Fruit fly (Drosophila melanogaster): ENCODE results near the gene CG32432.

The CG32432 gene

dm6 chr3L:20915111-20915510, 30.1 kb upstream of the CG32432 start:
- TF ChIP-seq ttk (optimal IDR thresholded peaks at IDR 0.05): no peak
- no peak for TF ChIP-seq Sin3A (optimal IDR thresholded peaks at IDR 0.05)
- TF ChIP-seq insv (optimal IDR thresholded peaks at IDR 0.05): no peak
- TF ChIP-seq Myc (optimal IDR thresholded peaks at IDR 0.05): no peak
- TF ChIP-seq h (optimal IDR thresholded peaks at IDR 0.05): no peak
- TF ChIP-seq psq (optimal IDR thresholded peaks at IDR 0.05): no peak

dm6 chr3L:20914375-20914774, 29.4 kb upstream of the CG32432 start:
- TF ChIP-seq insv (optimal IDR thresholded peaks at IDR 0.05) (no peak), h (optimal IDR thresholded peaks at IDR 0.05) (no peak), Myc (optimal IDR thresholded peaks at IDR 0.05) (no peak), ttk (optimal IDR thresholded peaks at IDR 0.05) (no peak), psq (optimal IDR thresholded peaks at IDR 0.05) (no peak)

- TF ChIP-seq h (optimal IDR thresholded peaks at IDR 0.05): no peak
- TF ChIP-seq psq (optimal IDR thresholded peaks at IDR 0.05): no peak
- no peak for TF ChIP-seq insv (optimal IDR thresholded peaks at IDR 0.05)
- no peak for TF ChIP-seq Sin3A (optimal IDR thresholded peaks at IDR 0.05)
- TF ChIP-seq ttk (optimal IDR thresholded peaks at IDR 0.05): no peak
- no peak for TF ChIP-seq Myc (optimal IDR thresholded peaks at IDR 0.05)
Observed at dm6 chr3L:20906959-20907358, 22.0 kb upstream of the CG32432 start.

dm6 chr3L:20905495-20905894, 20.5 kb upstream of the CG32432 start, which contains the start of gene CG11458:
TSS of gene CG11458 (plus strand) at chr3L:20905795.
- TF ChIP-seq ttk (optimal IDR thresholded peaks at IDR 0.05) (no peak), h (optimal IDR thresholded peaks at IDR 0.05) (no peak), psq (optimal IDR thresholded peaks at IDR 0.05) (no peak)

dm6 chr3L:20900996-20901395, 16.0 kb upstream of the CG32432 start:
- no peak for TF ChIP-seq Sin3A (optimal IDR thresholded peaks at IDR 0.05)
- no peak for TF ChIP-seq h (optimal IDR thresholded peaks at IDR 0.05)
- TF ChIP-seq Myc (optimal IDR thresholded peaks at IDR 0.05): no peak
- TF ChIP-seq psq (optimal IDR thresholded peaks at IDR 0.05): no peak
- TF ChIP-seq insv (optimal IDR thresholded peaks at IDR 0.05): no peak
- no peak for TF ChIP-seq ttk (optimal IDR thresholded peaks at IDR 0.05)

- no peak for TF ChIP-seq ttk (optimal IDR thresholded peaks at IDR 0.05)
- no peak for TF ChIP-seq Sin3A (optimal IDR thresholded peaks at IDR 0.05)
- no peak for TF ChIP-seq psq (optimal IDR thresholded peaks at IDR 0.05)
- no peak for TF ChIP-seq insv (optimal IDR thresholded peaks at IDR 0.05)
- no peak for TF ChIP-seq Myc (optimal IDR thresholded peaks at IDR 0.05)
- no peak for TF ChIP-seq h (optimal IDR thresholded peaks at IDR 0.05)
Observed at dm6 chr3L:20897317-20897716, 12.3 kb upstream of the CG32432 start, which contains the start of the genes Sfp77F and CG43931. TSS of gene Sfp77F (minus strand) at chr3L:20897417. TSS of gene CG43931 (plus strand) at chr3L:20897557.

dm6 chr3L:20883969-20884368, 1.0 kb downstream of the CG32432 start:
- no peak for TF ChIP-seq h (optimal IDR thresholded peaks at IDR 0.05)
- TF ChIP-seq Myc (optimal IDR thresholded peaks at IDR 0.05): no peak
- TF ChIP-seq ttk (optimal IDR thresholded peaks at IDR 0.05): no peak
- no peak for TF ChIP-seq insv (optimal IDR thresholded peaks at IDR 0.05)

- TF ChIP-seq ttk (optimal IDR thresholded peaks at IDR 0.05): no peak
- TF ChIP-seq psq (optimal IDR thresholded peaks at IDR 0.05): no peak
- TF ChIP-seq insv (optimal IDR thresholded peaks at IDR 0.05): no peak
- TF ChIP-seq Sin3A (optimal IDR thresholded peaks at IDR 0.05): no peak
- no peak for TF ChIP-seq h (optimal IDR thresholded peaks at IDR 0.05)
- TF ChIP-seq Myc (optimal IDR thresholded peaks at IDR 0.05): no peak
Observed at dm6 chr3L:20868995-20869394, 16.0 kb downstream of the CG32432 start.

dm6 chr3L:20857609-20858008, 27.4 kb downstream of the CG32432 start:
- TF ChIP-seq insv (optimal IDR thresholded peaks at IDR 0.05): no peak
- TF ChIP-seq h (optimal IDR thresholded peaks at IDR 0.05): no peak
- TF ChIP-seq Sin3A (optimal IDR thresholded peaks at IDR 0.05): no peak
- TF ChIP-seq psq (optimal IDR thresholded peaks at IDR 0.05): no peak
- no peak for TF ChIP-seq Myc (optimal IDR thresholded peaks at IDR 0.05)
- TF ChIP-seq ttk (optimal IDR thresholded peaks at IDR 0.05): no peak

- TF ChIP-seq ttk (optimal IDR thresholded peaks at IDR 0.05) (no peak), Myc (optimal IDR thresholded peaks at IDR 0.05) (no peak), h (optimal IDR thresholded peaks at IDR 0.05) (no peak), insv (optimal IDR thresholded peaks at IDR 0.05) (no peak), Sin3A (optimal IDR thresholded peaks at IDR 0.05) (no peak), psq (optimal IDR thresholded peaks at IDR 0.05) (no peak)
Observed at dm6 chr3L:20848572-20848971, 36.4 kb downstream of the CG32432 start.

- TF ChIP-seq h (optimal IDR thresholded peaks at IDR 0.05) (no peak), ttk (optimal IDR thresholded peaks at IDR 0.05) (no peak), Myc (optimal IDR thresholded peaks at IDR 0.05) (no peak), psq (optimal IDR thresholded peaks at IDR 0.05) (no peak), Sin3A (optimal IDR thresholded peaks at IDR 0.05) (no peak), insv (optimal IDR thresholded peaks at IDR 0.05) (no peak)
Observed at dm6 chr3L:20841465-20842109, 43.4 kb downstream of the CG32432 start, which contains the start of the genes CSN3 and CG11456. TSS of gene CSN3 (minus strand) at chr3L:20841576. TSS of gene CG11456 (plus strand) at chr3L:20841987.

dm6 chr3L:20837831-20838301, 47.1 kb downstream of the CG32432 start:
- TF ChIP-seq Myc (optimal IDR thresholded peaks at IDR 0.05) (no peak), ttk (optimal IDR thresholded peaks at IDR 0.05) (no peak), insv (optimal IDR thresholded peaks at IDR 0.05) (no peak), h (optimal IDR thresholded peaks at IDR 0.05) (no peak)
